Fruit fly (Drosophila melanogaster) ovary, adult (tissue): ENCODE results near the gene CG1316.
A peak's percentile ranks its signal among the peaks of the same experiment; 100 is the strongest.

Source experiments
- CG17801 ChIP-seq: fragments of 200-800 bp; optimal IDR thresholded peaks from 2 replicates; lab custom pipeline; 2019; ENCODE audit warnings: missing biosample characterization, mild to moderate bottlenecking, missing genetic modification characterization, moderate library complexity; ENCODE audit not compliant: partially characterized antibody

CG1316 gene

dm6 chr3L:4296760-4297159 lies 13.1 kb downstream of the CG1316 start:
- TF ChIP-seq CG17801 (GFP tag; lab: Kevin White, UChicago) = no peak

DNA sequence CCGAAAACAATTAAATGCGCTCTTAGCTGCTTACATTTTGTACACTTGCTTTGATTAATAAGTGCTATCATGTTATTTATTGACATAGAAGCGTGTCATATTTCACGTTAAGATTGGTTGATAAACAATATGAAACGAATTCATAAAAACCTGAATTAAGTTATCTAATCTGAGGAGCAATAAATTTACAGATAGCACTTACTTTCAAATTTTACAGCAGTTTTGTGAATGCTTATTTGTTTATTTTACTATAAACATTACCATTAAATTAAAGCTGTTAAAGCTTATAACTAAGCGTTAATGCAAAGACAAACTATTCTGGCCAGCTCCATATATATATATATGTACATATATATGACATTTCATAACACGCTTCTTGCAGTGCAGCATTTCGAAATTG lies 18.4 kb downstream of the CG1316 start:
- no peak for TF ChIP-seq CG17801 (GFP tag; lab: Kevin White, UChicago)

DNA sequence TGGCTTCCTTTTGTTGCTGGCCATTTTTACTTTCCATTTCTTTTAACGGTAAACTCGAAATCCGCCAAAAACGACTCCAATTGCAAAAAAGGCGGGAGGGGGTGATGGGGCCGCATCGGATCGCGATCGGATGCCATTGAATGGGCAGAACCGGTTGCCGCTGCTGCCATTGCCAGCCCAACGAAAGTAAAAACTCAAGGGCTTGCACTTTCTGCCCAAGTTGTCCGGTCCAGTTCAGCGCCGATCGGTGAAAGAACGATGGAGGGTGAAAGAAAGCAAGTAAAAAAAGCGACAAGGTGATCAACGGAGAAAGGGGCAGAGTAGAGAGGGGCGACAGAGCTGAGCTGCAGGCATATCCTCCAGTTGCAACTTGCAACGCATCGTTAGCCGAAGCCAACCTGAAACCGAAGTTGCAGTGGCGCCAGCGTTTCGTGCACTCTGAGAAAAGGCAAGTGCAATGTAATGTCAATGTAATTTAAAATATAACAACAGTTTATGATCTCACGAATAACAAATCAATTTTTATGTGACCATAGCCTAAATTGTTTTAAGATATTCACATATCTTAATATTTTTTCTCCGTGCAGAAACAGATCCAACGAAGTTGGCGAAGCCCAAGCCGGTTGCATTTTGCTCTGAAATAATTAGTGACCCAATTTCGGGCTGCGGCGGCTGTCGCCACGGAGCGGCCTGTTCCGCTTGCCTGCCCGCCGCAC lies 20.8 kb downstream of the CG1316 start:
- TF ChIP-seq CG17801 (GFP tag; lab: Kevin White, UChicago) = no peak

- TF ChIP-seq CG17801 (GFP tag; lab: Kevin White, UChicago) = no peak
Measured at dm6 chr3L:4307691-4308383, 24.2 kb downstream of the CG1316 start, which contains the start of gene dyl. Gene dyl, minus strand, starts transcription at chr3L:4307718.

dm6 chr3L:4310604-4311003 lies 27.0 kb downstream of the CG1316 start:
- no peak for TF ChIP-seq CG17801 (GFP tag; lab: Kevin White, UChicago)

DNA sequence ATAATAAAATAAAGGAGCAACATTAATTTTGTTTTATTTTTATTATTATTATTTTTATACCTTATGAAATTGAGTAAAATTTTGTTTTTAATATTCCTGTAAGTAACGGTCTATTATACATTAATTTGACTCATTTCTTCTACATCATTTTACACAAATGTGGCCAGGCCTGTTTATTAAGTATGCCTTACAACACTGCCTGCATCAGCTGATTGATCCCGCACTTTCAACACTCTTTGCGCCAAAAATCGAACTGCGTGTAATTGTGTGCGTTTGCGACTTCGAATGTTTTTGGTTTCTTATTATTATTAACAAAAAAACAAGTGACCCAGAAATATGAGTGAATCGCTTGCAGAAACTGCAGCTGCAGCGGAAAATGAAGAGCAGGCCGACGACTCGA lies 29.6 kb downstream of the CG1316 start, which contains the start of gene Claspin:
Gene Claspin, plus strand, starts transcription at position 185 of the 400 bp plus-strand sequence.
- TF ChIP-seq CG17801 (GFP tag; lab: Kevin White, UChicago) = no peak

DNA sequence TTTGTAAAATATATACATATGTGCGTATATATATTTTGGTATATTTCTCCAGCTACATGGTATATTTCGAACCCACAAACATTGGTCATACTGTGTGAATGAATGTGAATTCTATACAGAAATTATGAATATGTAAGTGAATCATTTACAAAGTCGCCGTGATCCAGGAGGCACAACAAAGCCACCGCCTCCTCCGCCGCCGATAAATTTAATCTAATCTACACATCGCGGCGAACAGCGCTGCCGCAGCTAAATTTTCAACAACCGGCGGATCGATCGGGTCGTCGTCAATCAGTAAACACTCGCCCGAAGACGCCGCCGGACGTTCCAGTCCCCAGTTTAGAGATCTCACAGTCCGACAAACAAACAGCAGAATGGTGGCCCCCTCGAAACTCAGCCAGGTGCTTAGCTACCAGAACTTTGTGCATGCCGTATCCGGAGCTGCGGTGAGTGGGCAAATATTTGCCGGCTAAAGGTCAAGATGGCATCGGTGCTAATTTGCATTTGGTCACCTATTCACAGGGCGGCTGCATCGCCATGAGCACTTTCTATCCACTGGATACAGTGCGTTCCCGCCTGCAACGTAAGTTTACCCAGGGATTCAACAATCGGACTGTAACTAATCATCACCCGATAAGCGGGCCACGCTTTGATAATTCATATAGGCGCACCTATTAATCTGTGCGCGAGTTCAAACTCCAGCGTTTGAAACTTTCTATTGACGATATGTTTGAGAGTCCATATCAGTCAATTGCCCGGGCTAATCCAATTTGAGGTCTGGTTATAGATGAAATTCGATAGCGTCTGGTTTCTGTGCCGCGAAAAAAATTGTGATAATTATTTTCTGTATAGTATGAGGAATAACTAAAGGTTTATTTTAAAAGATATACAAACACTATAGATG lies 35.3 kb downstream of the CG1316 start, which contains the start of gene PMP34:
Gene PMP34, plus strand, starts transcription at position 79 of the 904 bp plus-strand sequence.
- TF ChIP-seq CG17801 (GFP tag; lab: Kevin White, UChicago) = peak; percentile 27

- TF ChIP-seq CG17801 (GFP tag; lab: Kevin White, UChicago) = no peak
Measured at dm6 chr3L:4322032-4322617, 38.5 kb downstream of the CG1316 start, which contains the start of gene CG15014. Gene CG15014, minus strand, starts transcription at chr3L:4322259.

dm6 chr3L:4328048-4328447 lies 44.4 kb downstream of the CG1316 start:
- TF ChIP-seq CG17801 (GFP tag; lab: Kevin White, UChicago) = no peak
